Fruit fly (Drosophila melanogaster) Kc167 (cell line): ENCODE measurements around the gene CG43739.

Source experiments
- Sin3A ChIP-seq: fragments of >200 bp; optimal IDR thresholded peaks from 2 replicates; lab custom pipeline; 2018; ENCODE audit warnings: missing external identifiers
- h ChIP-seq: fragments of >200 bp; optimal IDR thresholded peaks from 3 replicates; lab custom pipeline; 2018; ENCODE audit warnings: missing external identifiers
- ttk ChIP-seq: sonication (Bioruptor generic); optimal IDR thresholded peaks from 2 replicates; lab custom pipeline; 2017; ENCODE audit warnings: missing external identifiers

DNA sequence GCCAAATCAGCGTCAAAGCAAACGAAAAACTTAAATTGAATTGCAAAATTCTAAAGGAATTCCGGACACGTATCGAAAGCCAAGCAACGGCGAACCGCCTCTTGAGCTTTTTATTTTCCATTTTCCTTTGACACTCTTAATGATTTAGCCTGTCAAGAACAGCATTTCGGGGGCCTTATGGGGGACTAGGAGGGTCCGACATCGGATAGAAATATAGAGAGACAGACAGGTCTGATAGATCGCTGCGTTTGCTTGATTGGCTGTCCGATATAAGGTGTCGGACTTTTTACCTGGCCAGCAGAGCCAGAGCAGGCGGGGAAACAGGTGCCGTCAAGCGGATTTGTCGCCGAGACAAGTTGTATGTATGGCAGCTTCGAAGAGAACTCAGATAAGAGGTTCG lies 14.4 kb downstream of the CG43739 start:
- TF ChIP-seq ttk (no peak), Sin3A (lab: Kevin White, UChicago) (no peak), h (no peak)
